Fruit fly (Drosophila melanogaster): ENCODE measurements around the gene capt.
A peak's percentile ranks its signal among the peaks of the same experiment; 100 is the strongest.

DNA sequence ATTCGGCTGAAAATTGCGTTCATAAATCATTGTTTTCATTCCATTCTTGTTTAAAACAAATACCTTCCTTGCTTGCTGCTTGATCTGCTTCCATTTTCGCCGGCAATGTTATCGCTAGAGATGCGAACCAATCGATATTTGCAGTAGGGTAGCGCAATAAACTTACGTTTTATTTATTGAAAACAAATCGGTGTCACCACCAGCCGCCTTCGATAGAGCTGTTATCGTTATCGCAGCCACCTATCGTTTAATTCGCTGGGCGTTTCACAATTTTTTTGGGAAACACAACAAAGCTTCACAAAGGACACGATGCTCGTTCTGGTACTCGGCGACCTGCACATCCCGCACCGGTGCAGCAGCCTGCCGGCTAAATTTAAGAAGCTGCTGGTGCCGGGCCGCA lies 7.5 kb downstream of the capt start, which contains the start of the genes Tfb4 and Vps29:
- TF ChIP-seq Dfd (GFP tag; optimal IDR thresholded peaks at IDR 0.05) = no peak
- no peak for TF ChIP-seq usp (GFP tag; optimal IDR thresholded peaks at IDR 0.05)
- TF ChIP-seq Abd-B (GFP tag; optimal IDR thresholded peaks at IDR 0.05) = no peak
- TF ChIP-seq h (GFP tag; optimal IDR thresholded peaks at IDR 0.05) = peak; percentile 77
- no peak for TF ChIP-seq Jra (GFP tag; optimal IDR thresholded peaks at IDR 0.05)
- TF ChIP-seq br (GFP tag; optimal IDR thresholded peaks at IDR 0.05) = peak; percentile 74
- TF ChIP-seq Sp1 (GFP tag; optimal IDR thresholded peaks at IDR 0.05) = no peak
- TF ChIP-seq jim (GFP tag; optimal IDR thresholded peaks at IDR 0.05) = no peak
- peak; percentile 97 for TF ChIP-seq Hr83 (GFP tag; optimal IDR thresholded peaks at IDR 0.05; ENCODE audit: poor library complexity, severe bottlenecking)
- no peak for TF ChIP-seq N (GFP tag; optimal IDR thresholded peaks at IDR 0.05)
- no peak for TF ChIP-seq rgr (GFP tag; optimal IDR thresholded peaks at IDR 0.05)
- no peak for TF ChIP-seq fru (GFP tag; optimal IDR thresholded peaks at IDR 0.05)
